Worm (Caenorhabditis elegans) whole organism, L2 larva: Measurements from ENCODE around the gene C12D12.3.

Experiments used
- C34F6.9 ChIP-seq: fragments of 150-350 bp; optimal IDR thresholded peaks from 2 replicates; lab custom pipeline; 2014; ENCODE audit warnings: missing biosample characterization, missing genetic modification characterization
- F13H6.1 ChIP-seq: sonication (generic microtip); optimal IDR thresholded peaks from 2 replicates; lab custom pipeline; 2016; ENCODE audit warnings: missing genetic modification characterization, missing compliant biosample characterization
- R02D3.7 ChIP-seq: fragments of 150-350 bp; optimal IDR thresholded peaks from 2 replicates; lab custom pipeline; 2014; ENCODE audit warnings: missing biosample characterization, missing genetic modification characterization
- Y55F3AM.14 ChIP-seq: fragments of 200-800 bp; sonication (Bioruptor generic); optimal IDR thresholded peaks from 2 replicates; lab custom pipeline; 2018; ENCODE audit warnings: mild to moderate bottlenecking, missing genetic modification characterization, missing compliant biosample characterization
- ZK546.5 ChIP-seq: sonication (generic microtip); optimal IDR thresholded peaks from 2 replicates; lab custom pipeline; 2017; ENCODE audit warnings: missing biosample characterization, missing genetic modification characterization
- alr-1 ChIP-seq: fragments of 150-350 bp; optimal IDR thresholded peaks from 2 replicates; lab custom pipeline; 2014; ENCODE audit warnings: missing biosample characterization, missing genetic modification characterization
- aly-2 ChIP-seq: fragments of 150-350 bp; optimal IDR thresholded peaks from 2 replicates; lab custom pipeline; 2014; ENCODE audit warnings: missing biosample characterization, missing genetic modification characterization
- ama-1 ChIP-seq: fragments of 150-350 bp; optimal IDR thresholded peaks from 2 replicates; lab custom pipeline; 2018; ENCODE audit warnings: inconsistent platforms
- ceh-16 ChIP-seq: fragments of 150-350 bp; optimal IDR thresholded peaks from 2 replicates; lab custom pipeline; 2014; ENCODE audit warnings: missing biosample characterization, missing genetic modification characterization
- ceh-82 ChIP-seq: fragments of 150-350 bp; optimal IDR thresholded peaks from 2 replicates; lab custom pipeline; 2014; ENCODE audit warnings: missing biosample characterization, missing genetic modification characterization
- dmd-4 ChIP-seq: sonication (generic microtip); optimal IDR thresholded peaks from 2 replicates; lab custom pipeline; 2017; ENCODE audit warnings: missing biosample characterization, missing genetic modification characterization
- egl-27 ChIP-seq: sonication (generic microtip); optimal IDR thresholded peaks from 3 replicates; lab custom pipeline; 2017; ENCODE audit warnings: missing biosample characterization, missing genetic modification reagents, missing genetic modification characterization
- elt-1 ChIP-seq: fragments of 150-350 bp; optimal IDR thresholded peaks from 2 replicates; lab custom pipeline; 2014; ENCODE audit warnings: missing biosample characterization, missing genetic modification characterization
- elt-3 ChIP-seq: sonication (generic microtip); optimal IDR thresholded peaks from 2 replicates; lab custom pipeline; 2017; ENCODE audit warnings: missing biosample characterization, missing genetic modification characterization
- fos-1 ChIP-seq: fragments of 150-350 bp; optimal IDR thresholded peaks from 2 replicates; lab custom pipeline; 2014; ENCODE audit warnings: missing biosample characterization, missing genetic modification characterization
- gmeb-1 ChIP-seq: fragments of 150-350 bp; optimal IDR thresholded peaks from 2 replicates; lab custom pipeline; 2014; ENCODE audit warnings: missing biosample characterization, missing genetic modification characterization
- lin-11 ChIP-seq: fragments of 150-350 bp; sonication (generic microtip); optimal IDR thresholded peaks from 2 replicates; lab custom pipeline; 2014; ENCODE audit warnings: missing biosample characterization, missing genetic modification characterization, inconsistent platforms, mixed read lengths
- lin-13 ChIP-seq: fragments of 150-350 bp; optimal IDR thresholded peaks from 2 replicates; lab custom pipeline; 2014; ENCODE audit warnings: missing biosample characterization, missing genetic modification reagents, missing genetic modification characterization
- lsy-2 ChIP-seq, 2 experiments: fragments of 150-350 bp in 1 of 2; sonication (generic microtip) in 1 of 2; optimal IDR thresholded peaks; 2 replicates each; lab custom pipeline; 2014 to 2017; ENCODE audit warnings: missing biosample characterization in 2 of 2, missing genetic modification characterization in 2 of 2
- mab-5 ChIP-seq: fragments of 150-350 bp; optimal IDR thresholded peaks from 2 replicates; lab custom pipeline; 2014; ENCODE audit warnings: missing biosample characterization, missing genetic modification characterization
- mdl-1 ChIP-seq, 2 experiments: fragments of 150-350 bp in 1 of 2; sonication (generic microtip) in 1 of 2; optimal IDR thresholded peaks; 2 replicates each; lab custom pipeline; 2017; ENCODE audit warnings: missing biosample characterization in 2 of 2, missing genetic modification characterization in 2 of 2
- nhr-10 ChIP-seq: sonication (generic microtip); optimal IDR thresholded peaks from 2 replicates; lab custom pipeline; 2017; ENCODE audit warnings: missing biosample characterization, missing genetic modification characterization
- nhr-11 ChIP-seq: fragments of 150-350 bp; optimal IDR thresholded peaks from 2 replicates; lab custom pipeline; 2014; ENCODE audit warnings: missing biosample characterization, missing genetic modification characterization
- nhr-12 ChIP-seq: fragments of 150-350 bp; optimal IDR thresholded peaks from 2 replicates; lab custom pipeline; 2014; ENCODE audit warnings: missing biosample characterization, missing genetic modification characterization
- nhr-129 ChIP-seq: fragments of 150-350 bp; optimal IDR thresholded peaks from 2 replicates; lab custom pipeline; 2014; ENCODE audit warnings: missing biosample characterization, missing genetic modification characterization
- nhr-21 ChIP-seq: fragments of 150-350 bp; optimal IDR thresholded peaks from 2 replicates; lab custom pipeline; 2014; ENCODE audit warnings: missing biosample characterization, missing genetic modification characterization
- nhr-23 ChIP-seq: fragments of 150-350 bp; optimal IDR thresholded peaks from 2 replicates; lab custom pipeline; 2014; ENCODE audit warnings: missing biosample characterization, missing genetic modification reagents, missing genetic modification characterization
- nhr-237 ChIP-seq: fragments of 150-350 bp; optimal IDR thresholded peaks from 2 replicates; lab custom pipeline; 2014; ENCODE audit warnings: missing biosample characterization, missing genetic modification characterization
- nhr-25 ChIP-seq: fragments of 150-350 bp; sonication (generic microtip); optimal IDR thresholded peaks from 3 replicates; lab custom pipeline; 2014; ENCODE audit warnings: missing biosample characterization, missing genetic modification characterization
- nhr-6 ChIP-seq: fragments of 150-350 bp; optimal IDR thresholded peaks from 2 replicates; lab custom pipeline; 2014; ENCODE audit warnings: missing biosample characterization, missing genetic modification characterization
- nhr-77 ChIP-seq: fragments of 150-350 bp; optimal IDR thresholded peaks from 2 replicates; lab custom pipeline; 2014; ENCODE audit warnings: missing biosample characterization, missing genetic modification characterization
- peb-1 ChIP-seq: fragments of 150-350 bp; optimal IDR thresholded peaks from 2 replicates; lab custom pipeline; 2014; ENCODE audit warnings: missing biosample characterization, missing genetic modification characterization
- sem-4 ChIP-seq: fragments of 150-350 bp; optimal IDR thresholded peaks from 2 replicates; lab custom pipeline; 2014; ENCODE audit warnings: missing biosample characterization, missing genetic modification reagents, missing genetic modification characterization
- skn-1 ChIP-seq: sonication (generic microtip); optimal IDR thresholded peaks from 2 replicates; lab custom pipeline; 2017; ENCODE audit warnings: missing biosample characterization, missing genetic modification characterization
- sma-3 ChIP-seq: sonication (generic microtip); optimal IDR thresholded peaks from 2 replicates; lab custom pipeline; 2016; ENCODE audit warnings: missing genetic modification reagents, missing genetic modification characterization, missing compliant biosample characterization
- sma-9 ChIP-seq, 2 experiments: fragments of 150-350 bp in 1 of 2; sonication (generic microtip) in 1 of 2; optimal IDR thresholded peaks; 2 replicates each; lab custom pipeline; 2014 to 2016; ENCODE audit warnings: missing genetic modification characterization in 2 of 2, mild to moderate bottlenecking in 1 of 2, missing biosample characterization in 1 of 2, missing compliant biosample characterization in 1 of 2, missing genetic modification reagents in 1 of 2, moderate library complexity in 1 of 2
- snpc-4 ChIP-seq: fragments of 150-350 bp; optimal IDR thresholded peaks from 2 replicates; lab custom pipeline; 2014; ENCODE audit warnings: missing biosample characterization, missing genetic modification characterization
- unc-39 ChIP-seq: fragments of 150-350 bp; optimal IDR thresholded peaks from 2 replicates; lab custom pipeline; 2014; ENCODE audit warnings: missing biosample characterization, missing genetic modification characterization
- unc-55 ChIP-seq: fragments of 150-350 bp; sonication (generic microtip); optimal IDR thresholded peaks from 3 replicates; lab custom pipeline; 2014; ENCODE audit warnings: missing biosample characterization, missing genetic modification reagents, missing genetic modification characterization
- unc-62 ChIP-seq: fragments of 150-350 bp; optimal IDR thresholded peaks from 2 replicates; lab custom pipeline; 2014; ENCODE audit warnings: missing biosample characterization, missing genetic modification reagents, missing genetic modification characterization
- zag-1 ChIP-seq: fragments of 150-350 bp; optimal IDR thresholded peaks from 2 replicates; lab custom pipeline; 2014; ENCODE audit warnings: missing biosample characterization, missing genetic modification characterization
- ztf-1 ChIP-seq: fragments of 200-800 bp; sonication (Bioruptor generic); conservative IDR thresholded peaks from 2 replicates; pipeline ENCODE4 v1.3.6; 2022; ENCODE audit warnings: missing genetic modification characterization, missing compliant biosample characterization
- ztf-11 ChIP-seq: sonication (generic microtip); optimal IDR thresholded peaks from 2 replicates; lab custom pipeline; 2017; ENCODE audit warnings: missing biosample characterization, missing genetic modification characterization
- ztf-4 ChIP-seq: fragments of 150-350 bp; optimal IDR thresholded peaks from 2 replicates; lab custom pipeline; 2014; ENCODE audit warnings: missing biosample characterization, missing genetic modification characterization

C12D12.3 gene

DNA sequence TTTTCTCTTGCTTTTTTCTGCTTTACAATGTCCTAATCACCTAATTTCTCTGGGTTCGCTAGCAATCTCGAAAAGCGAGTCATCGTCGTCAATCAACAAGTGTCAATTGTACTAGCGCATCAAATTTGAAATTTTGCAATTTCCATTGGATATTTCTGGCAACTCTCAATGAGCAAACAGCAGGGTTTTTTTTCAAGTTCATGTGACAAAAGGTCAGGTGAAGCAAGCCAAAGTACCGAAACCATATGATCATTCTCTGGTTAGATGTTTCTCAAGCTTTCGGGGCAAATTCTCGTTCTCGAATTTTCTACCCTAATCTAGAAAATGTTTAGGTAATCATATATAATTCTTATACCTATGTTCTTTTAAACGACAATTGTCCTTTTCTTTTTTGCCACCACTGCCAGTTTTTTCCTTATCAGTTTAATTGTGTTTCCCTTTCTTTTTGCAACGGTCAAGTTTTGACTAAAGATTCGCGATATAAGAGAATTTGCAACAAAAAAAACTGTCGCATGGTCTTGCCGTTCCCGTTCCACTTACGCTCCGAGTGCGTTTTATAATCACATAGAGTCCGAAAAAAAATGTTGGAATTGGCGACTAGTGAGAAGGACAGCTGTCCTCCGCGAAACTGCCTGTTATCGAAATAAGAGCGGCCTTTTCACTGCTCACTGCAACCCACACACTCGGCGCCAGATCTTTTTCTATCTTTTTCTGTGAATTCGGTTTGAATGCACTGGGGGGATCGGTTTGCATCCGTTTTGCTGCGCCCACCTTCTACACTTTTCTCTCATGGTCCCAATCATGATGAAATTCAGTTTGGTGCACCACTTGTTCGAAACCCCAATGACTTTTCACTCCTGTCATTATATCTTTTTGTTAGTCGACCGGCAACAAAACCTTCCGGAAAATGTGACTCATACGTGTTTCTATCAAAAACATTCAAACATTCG, 47.5 kb downstream of the C12D12.3 start:
- peak in 1 of 2 experiments; percentile 3 for TF ChIP-seq lsy-2 (tag; optimal IDR thresholded peaks at IDR 0.05; lab: Kevin White, UChicago)
- TF ChIP-seq C34F6.9 (tag; lab: Kevin White, UChicago) = peak; percentile 17
- TF ChIP-seq ama-1 (lab: Kevin White, UChicago) = peak; percentile 27
- peak; percentile 51 for TF ChIP-seq sma-9 (GFP tag; optimal IDR thresholded peaks at IDR 0.05; lab: Kevin White, UChicago)
- TF ChIP-seq sma-9 (tag; optimal IDR thresholded peaks at IDR 0.05; lab: Kevin White, UChicago) = no peak
- TF ChIP-seq fos-1 (tag; lab: Kevin White, UChicago) = no peak
- TF ChIP-seq nhr-129 (tag; lab: Kevin White, UChicago) = peak; percentile 70
- TF ChIP-seq F13H6.1 (tag; lab: Kevin White, UChicago) = peak; percentile 65
- no peak for TF ChIP-seq egl-27 (tag; lab: Kevin White, UChicago)
- TF ChIP-seq R02D3.7 (tag; lab: Kevin White, UChicago) = no peak

ce11 chrX:3537335-3537734, 48.2 kb downstream of the C12D12.3 start, which contains the start of gene gyg-1:
gyg-1 (plus strand) TSS chrX:3537635.
- TF ChIP-seq nhr-23 (tag; lab: Kevin White, UChicago) = no peak
- peak; percentile 11 for TF ChIP-seq nhr-129 (tag; lab: Kevin White, UChicago)

ce11 chrX:3538067-3538466, 49.0 kb downstream of the C12D12.3 start:
- TF ChIP-seq ceh-16 = no peak
- TF ChIP-seq dmd-4 (tag; lab: Kevin White, UChicago) = no peak
- TF ChIP-seq lsy-2 (tag; optimal IDR thresholded peaks at IDR 0.05; lab: Kevin White, UChicago) = no peak
- TF ChIP-seq ZK546.5 (tag; lab: Kevin White, UChicago) = no peak

ce11 chrX:3540861-3541260, 51.8 kb downstream of the C12D12.3 start:
- TF ChIP-seq mdl-1 (tag; optimal IDR thresholded peaks at IDR 0.05; lab: Kevin White, UChicago) (no peak), ceh-16 (no peak), nhr-129 (tag; lab: Kevin White, UChicago) (peak; percentile 67), sem-4 (tag; lab: Kevin White, UChicago) (peak; percentile 44), lin-13 (GFP tag; lab: Kevin White, UChicago) (no peak), unc-55 (peak; percentile 54), egl-27 (tag; lab: Kevin White, UChicago) (no peak), ama-1 (lab: Kevin White, UChicago) (peak; percentile 77), ZK546.5 (tag; lab: Kevin White, UChicago) (no peak), ztf-4 (no peak), zag-1 (tag; lab: Kevin White, UChicago) (no peak), nhr-12 (tag; lab: Kevin White, UChicago) (no peak), fos-1 (tag; lab: Kevin White, UChicago) (no peak), nhr-237 (tag; lab: Kevin White, UChicago) (no peak), aly-2 (no peak), peb-1 (tag; lab: Kevin White, UChicago) (no peak), nhr-21 (tag; lab: Kevin White, UChicago) (no peak), ztf-1 (no peak), elt-3 (tag; lab: Kevin White, UChicago) (no peak), sma-9 (GFP tag; optimal IDR thresholded peaks at IDR 0.05; lab: Kevin White, UChicago) (peak; percentile 11), sma-9 (tag; optimal IDR thresholded peaks at IDR 0.05; lab: Kevin White, UChicago) (no peak), nhr-10 (tag; lab: Kevin White, UChicago) (no peak), Y55F3AM.14 (GFP tag; lab: Kevin White, UChicago) (no peak), skn-1 (tag; lab: Kevin White, UChicago) (no peak), C34F6.9 (tag; lab: Kevin White, UChicago) (peak; percentile 60), F13H6.1 (tag; lab: Kevin White, UChicago) (peak; percentile 63), unc-62 (GFP tag; lab: Kevin White, UChicago) (no peak), mab-5 (tag; lab: Kevin White, UChicago) (no peak), sma-3 (peak; percentile 10), unc-39 (tag; lab: Kevin White, UChicago) (no peak), ztf-11 (no peak), elt-1 (tag; lab: Kevin White, UChicago) (no peak), nhr-11 (tag; lab: Kevin White, UChicago) (no peak), ceh-82 (tag; lab: Kevin White, UChicago) (no peak), nhr-25 (tag; lab: Kevin White, UChicago) (peak; percentile 32), lin-11 (peak; percentile 21), alr-1 (no peak), gmeb-1 (tag; lab: Kevin White, UChicago) (no peak), nhr-23 (tag; lab: Kevin White, UChicago) (no peak), nhr-77 (tag; lab: Kevin White, UChicago) (no peak), nhr-6 (tag; lab: Kevin White, UChicago) (no peak), snpc-4 (tag; lab: Kevin White, UChicago) (no peak), R02D3.7 (tag; lab: Kevin White, UChicago) (no peak), dmd-4 (tag; lab: Kevin White, UChicago) (no peak)
